Fruit fly (Drosophila melanogaster) Kc167 (cell line): ENCODE results near the gene CG6567.

Source experiments
- psq ChIP-seq: fragments of >200 bp; optimal IDR thresholded peaks from 2 replicates; lab custom pipeline; 2017; ENCODE audit warnings: missing external identifiers
- ttk ChIP-seq: sonication (Bioruptor generic); optimal IDR thresholded peaks from 2 replicates; lab custom pipeline; 2017; ENCODE audit warnings: missing external identifiers

DNA sequence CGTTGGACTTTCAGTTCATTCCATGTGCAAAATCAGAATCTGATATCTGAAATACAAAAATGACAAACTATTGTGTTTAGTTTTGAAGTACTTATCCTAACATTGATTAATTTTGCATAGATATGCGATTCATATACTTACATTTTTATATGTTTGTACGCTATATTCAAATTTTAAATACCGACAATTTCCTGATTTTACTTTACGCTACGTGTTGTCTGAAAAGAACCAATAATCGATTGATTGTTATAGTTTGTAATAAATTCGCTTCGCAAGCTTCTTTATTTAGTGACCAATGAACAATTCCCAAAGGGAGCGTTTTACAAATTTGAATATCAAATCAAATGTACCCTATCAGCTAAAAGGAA is 35.3 kb upstream of the CG6567 start, which contains the start of gene Ak3:
- TF ChIP-seq ttk (lab: Kevin White, UChicago) (no peak), psq (lab: Kevin White, UChicago) (no peak)
